Worm (Caenorhabditis elegans): Measurements from ENCODE around the gene arrd-15.
A peak's percentile ranks its signal among the peaks of the same experiment; 100 is the strongest.

The arrd-15 gene

DNA sequence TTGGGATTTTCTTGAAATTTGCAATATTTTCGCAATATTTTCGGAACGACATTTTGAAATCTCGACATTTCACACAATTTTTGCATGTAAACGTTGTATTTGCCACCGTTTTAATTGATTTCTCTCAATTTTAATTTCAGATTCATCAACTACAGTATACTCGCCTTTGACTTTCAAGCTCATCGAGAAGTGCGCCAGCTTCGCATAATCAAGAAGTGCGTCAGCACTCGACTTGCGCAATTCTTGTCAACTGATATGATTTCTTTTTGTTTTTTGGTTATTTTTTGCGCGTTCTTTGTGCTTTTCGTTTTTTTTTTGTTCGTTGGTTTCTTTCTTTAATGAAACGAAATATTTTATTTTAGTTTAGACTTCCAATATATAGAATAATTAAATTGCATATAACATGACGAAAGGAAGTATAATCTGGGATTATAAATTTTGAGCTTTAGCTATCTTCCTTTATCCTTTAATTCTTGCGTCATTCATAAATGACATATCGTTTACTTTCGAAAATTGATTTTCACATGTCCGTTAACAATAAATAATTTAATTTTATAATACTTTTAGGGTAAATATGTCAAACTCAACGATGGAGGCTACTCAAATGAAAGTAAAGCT lies 42.5 kb upstream of the arrd-15 start, which contains the start of gene famh-136 (continued):
- TF ChIP-seq ceh-34 (tag; optimal IDR thresholded peaks at IDR 0.05) (no peak), tbx-7 (tag; optimal IDR thresholded peaks at IDR 0.05) (no peak), sox-2 (GFP tag; IDR thresholded peaks at IDR 0.05) (no peak), T23F11.4 (GFP tag; optimal IDR thresholded peaks at IDR 0.05) (no peak), nhr-11 (tag; optimal IDR thresholded peaks at IDR 0.05) (no peak), pax-1 (tag; optimal IDR thresholded peaks at IDR 0.05) (no peak), hlh-6 (tag; optimal IDR thresholded peaks at IDR 0.05) (no peak), ceh-14 (tag; optimal IDR thresholded peaks at IDR 0.05) (peak; percentile 78), gmeb-2 (tag; optimal IDR thresholded peaks at IDR 0.05) (peak; percentile 35), nfya-1 (tag; optimal IDR thresholded peaks at IDR 0.05) (peak; percentile 59), ceh-9 (tag; optimal IDR thresholded peaks at IDR 0.05) (no peak), hlh-15 (tag; optimal IDR thresholded peaks at IDR 0.05) (no peak), tbx-2 (tag; optimal IDR thresholded peaks at IDR 0.05) (peak; percentile 36), fkh-10 (GFP tag; optimal IDR thresholded peaks at IDR 0.05) (no peak), sox-4 (tag; optimal IDR thresholded peaks at IDR 0.05) (peak; percentile 57), lim-6 (tag; optimal IDR thresholded peaks at IDR 0.05) (no peak), K02D7.2 (tag; optimal IDR thresholded peaks at IDR 0.05) (peak; percentile 9), hlh-30 (tag; optimal IDR thresholded peaks at IDR 0.05; ENCODE audit: insufficient read depth) (no peak), ceh-2 (tag; optimal IDR thresholded peaks at IDR 0.05) (no peak), ref-2 (tag; optimal IDR thresholded peaks at IDR 0.05) (no peak)

DNA sequence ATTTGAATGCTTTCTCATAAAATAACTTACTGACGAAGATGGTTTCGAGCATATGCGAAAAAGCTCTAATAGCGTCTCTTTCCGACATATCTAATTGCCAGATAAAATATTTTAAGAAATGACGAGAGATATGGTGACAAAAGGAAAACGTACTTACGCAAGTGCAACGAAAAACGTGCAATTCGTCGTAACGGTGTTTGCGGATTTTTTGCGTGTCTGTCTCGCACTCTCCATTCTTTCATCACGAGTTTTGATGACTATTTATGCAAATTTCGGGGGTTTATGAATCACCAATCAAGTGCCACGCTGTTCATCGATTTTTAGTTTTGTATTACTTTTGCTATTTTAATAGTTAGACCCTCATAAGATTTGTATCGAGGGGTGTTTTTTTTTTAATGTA lies 40.9 kb upstream of the arrd-15 start, which contains the start of gene ZK637.14:
Gene ZK637.14 (minus strand): TSS at position 201 of the 400 bp plus-strand sequence.
- TF ChIP-seq che-1 (tag; optimal IDR thresholded peaks at IDR 0.05): no peak
- TF ChIP-seq nfya-1 (tag; optimal IDR thresholded peaks at IDR 0.05): peak; percentile 39
- peak; percentile 60 for TF ChIP-seq unc-42 (tag; optimal IDR thresholded peaks at IDR 0.05)
- TF ChIP-seq C08G9.2 (tag; optimal IDR thresholded peaks at IDR 0.05): no peak
- peak; percentile 3 for TF ChIP-seq ceh-31 (tag; optimal IDR thresholded peaks at IDR 0.05)
- no peak for TF ChIP-seq ceh-9 (tag; optimal IDR thresholded peaks at IDR 0.05)
- no peak for TF ChIP-seq mec-3 (tag; optimal IDR thresholded peaks at IDR 0.05; ENCODE audit: borderline replicate concordance)
- TF ChIP-seq tbx-7 (tag; optimal IDR thresholded peaks at IDR 0.05): no peak
- no peak for TF ChIP-seq ceh-24 (tag; optimal IDR thresholded peaks at IDR 0.05)
- no peak for TF ChIP-seq pat-9 (tag; optimal IDR thresholded peaks at IDR 0.05)
- TF ChIP-seq unc-3 (GFP tag; conservative IDR thresholded peaks at IDR 0.05): no peak
- no peak for TF ChIP-seq unc-3 (tag; optimal IDR thresholded peaks at IDR 0.05)
- no peak for TF ChIP-seq gmeb-2 (tag; optimal IDR thresholded peaks at IDR 0.05)
- TF ChIP-seq ceh-30 (tag; optimal IDR thresholded peaks at IDR 0.05): no peak
- TF ChIP-seq ahr-1 (tag; optimal IDR thresholded peaks at IDR 0.05): no peak
- TF ChIP-seq nhr-11 (tag; optimal IDR thresholded peaks at IDR 0.05): no peak
- no peak for TF ChIP-seq syd-9 (tag; optimal IDR thresholded peaks at IDR 0.05)
- TF ChIP-seq ceh-14 (tag; optimal IDR thresholded peaks at IDR 0.05): no peak
- no peak for TF ChIP-seq pqm-1 (tag; optimal IDR thresholded peaks at IDR 0.05)
- TF ChIP-seq T23F11.4 (GFP tag; optimal IDR thresholded peaks at IDR 0.05): no peak
- TF ChIP-seq dmd-4 (tag; optimal IDR thresholded peaks at IDR 0.05; ENCODE audit: borderline replicate concordance): no peak
- TF ChIP-seq hlh-6 (tag; optimal IDR thresholded peaks at IDR 0.05): no peak
- no peak for TF ChIP-seq pax-1 (tag; optimal IDR thresholded peaks at IDR 0.05)
- no peak for TF ChIP-seq ref-2 (tag; optimal IDR thresholded peaks at IDR 0.05)
- TF ChIP-seq rnt-1 (tag; optimal IDR thresholded peaks at IDR 0.05): no peak
- no peak for TF ChIP-seq ceh-6 (GFP tag; optimal IDR thresholded peaks at IDR 0.05)
- TF ChIP-seq zip-5 (tag; optimal IDR thresholded peaks at IDR 0.05): no peak
- no peak for TF ChIP-seq ttx-3 (tag; optimal IDR thresholded peaks at IDR 0.05)
- no peak for TF ChIP-seq fkh-6 (tag; optimal IDR thresholded peaks at IDR 0.05)
- TF ChIP-seq ceh-18 (tag; optimal IDR thresholded peaks at IDR 0.05): no peak
- no peak for TF ChIP-seq K09A11.1 (tag; optimal IDR thresholded peaks at IDR 0.05; ENCODE audit: insufficient read depth)
- TF ChIP-seq fax-1 (tag; optimal IDR thresholded peaks at IDR 0.05): no peak
- peak; percentile 91 for TF ChIP-seq hlh-30 (tag; optimal IDR thresholded peaks at IDR 0.05; ENCODE audit: insufficient read depth)
- TF ChIP-seq ceh-34 (tag; optimal IDR thresholded peaks at IDR 0.05): no peak
- TF ChIP-seq unc-55 (GFP tag; optimal IDR thresholded peaks at IDR 0.05): peak; percentile 35
